Worm (Caenorhabditis elegans) whole organism, L4/young adult: ENCODE data around the gene C16A3.6.

Experiments
- W03F9.2 ChIP-seq: fragments of 150-350 bp; optimal IDR thresholded peaks from 2 replicates; lab custom pipeline; 2014; ENCODE audit warnings: missing biosample characterization, missing genetic modification characterization
- dao-5 ChIP-seq: sonication (generic microtip); optimal IDR thresholded peaks from 2 replicates; lab custom pipeline; 2016; ENCODE audit warnings: missing genotype, missing genetic modification characterization, moderate library complexity, missing compliant biosample characterization
- him-1 ChIP-seq: sonication (generic microtip); optimal IDR thresholded peaks from 2 replicates; lab custom pipeline; 2016; ENCODE audit warnings: missing genotype, missing genetic modification reagents, missing genetic modification characterization, missing compliant biosample characterization

C16A3.6 gene

DNA sequence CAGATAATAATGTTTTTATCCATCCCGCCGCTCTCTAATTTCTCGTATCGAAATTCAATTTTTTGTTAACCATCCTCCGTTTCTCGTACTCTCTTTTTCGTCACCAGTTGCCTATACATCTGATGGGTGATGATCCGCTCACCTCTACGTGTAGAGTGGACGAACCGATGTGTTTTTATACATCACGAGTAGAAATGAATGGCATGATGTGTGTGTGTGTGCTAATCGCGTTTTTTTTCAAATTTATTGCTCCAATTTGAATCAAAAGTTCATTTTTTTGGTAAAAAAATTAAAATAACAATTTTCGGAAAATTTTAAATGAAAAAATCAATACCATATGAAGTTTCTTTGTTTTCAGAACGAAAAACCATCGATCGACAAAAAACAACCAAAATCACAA, 23.0 kb upstream of the C16A3.6 start:
- TF ChIP-seq W03F9.2 (tag; lab: Kevin White, UChicago) = no peak
- no peak for TF ChIP-seq dao-5 (tag; lab: Kevin White, UChicago)
- TF ChIP-seq him-1 (tag; lab: Kevin White, UChicago) = no peak

DNA sequence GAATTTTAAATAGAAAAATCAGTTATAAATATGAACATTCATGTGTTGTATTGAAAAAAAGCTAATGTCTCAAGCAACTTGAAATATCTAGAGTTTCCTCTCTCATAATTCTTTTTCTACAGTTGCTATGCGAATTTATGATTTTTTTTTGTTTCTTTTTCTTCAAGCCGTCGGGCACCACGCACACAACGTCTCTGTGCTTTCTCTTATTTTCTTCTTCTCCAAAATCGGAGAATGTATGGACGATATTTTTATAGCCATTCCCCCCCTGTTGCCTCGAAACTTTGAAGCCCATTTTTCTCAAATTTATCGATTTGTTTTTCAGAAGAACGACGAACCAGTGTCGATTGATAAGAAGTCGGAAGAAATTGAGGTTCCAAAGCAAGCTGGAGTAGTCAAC, 22.2 kb upstream of the C16A3.6 start:
- no peak for TF ChIP-seq W03F9.2 (tag; lab: Kevin White, UChicago)
- no peak for TF ChIP-seq him-1 (tag; lab: Kevin White, UChicago)
- TF ChIP-seq dao-5 (tag; lab: Kevin White, UChicago) = no peak

DNA sequence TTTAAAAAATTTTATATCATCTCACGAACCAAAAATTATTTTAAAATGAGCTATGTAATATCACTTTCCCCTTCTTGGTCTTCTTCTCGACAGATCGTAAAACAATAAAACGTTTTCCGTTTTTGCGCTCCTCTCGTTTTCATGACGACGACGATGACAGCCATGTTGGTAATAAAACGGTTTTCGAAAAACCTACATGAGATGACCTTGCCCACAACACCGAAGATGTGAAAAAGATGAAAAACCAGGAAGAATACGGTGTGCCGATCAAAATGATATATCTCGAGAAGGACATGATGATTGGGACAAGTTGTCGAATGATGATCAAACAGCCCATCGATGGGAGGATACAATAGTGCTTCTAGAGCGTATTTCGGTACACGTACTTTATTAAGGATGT, 20.3 kb upstream of the C16A3.6 start:
- TF ChIP-seq W03F9.2 (tag; lab: Kevin White, UChicago) (no peak), dao-5 (tag; lab: Kevin White, UChicago) (no peak), him-1 (tag; lab: Kevin White, UChicago) (no peak)

DNA sequence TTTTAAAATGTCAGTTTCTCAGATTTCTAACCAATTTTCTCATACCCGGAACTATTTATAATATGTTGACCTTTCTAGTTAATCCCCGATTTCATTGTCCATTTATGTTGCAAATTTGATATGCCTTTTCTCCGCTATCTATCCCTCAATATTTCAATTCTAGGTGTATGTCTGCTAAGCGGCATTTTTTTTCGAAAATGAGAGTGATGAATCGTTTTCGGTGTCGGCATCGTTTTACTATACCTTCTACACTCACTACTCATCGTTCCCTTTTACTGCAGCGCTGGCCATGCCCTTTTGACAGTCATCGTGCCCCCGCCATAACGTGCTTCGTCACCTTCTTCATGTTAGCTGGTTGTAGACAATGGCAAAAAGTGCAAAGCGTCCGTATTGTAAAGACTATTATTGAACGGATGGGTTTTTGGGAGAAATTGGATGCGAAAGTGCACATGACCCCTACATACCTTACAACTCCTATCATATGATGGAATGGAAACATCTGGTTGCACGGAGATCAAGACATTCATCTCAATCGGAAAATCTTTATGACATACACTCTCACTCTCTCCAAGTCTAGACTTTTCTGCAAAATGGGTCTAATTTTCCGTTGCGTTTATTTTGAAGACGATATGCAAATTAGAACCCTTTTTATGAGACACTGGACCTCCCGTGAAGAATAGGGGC, 19.7 kb upstream of the C16A3.6 start:
- TF ChIP-seq dao-5 (tag; lab: Kevin White, UChicago) (no peak), W03F9.2 (tag; lab: Kevin White, UChicago) (no peak), him-1 (tag; lab: Kevin White, UChicago) (no peak)

DNA sequence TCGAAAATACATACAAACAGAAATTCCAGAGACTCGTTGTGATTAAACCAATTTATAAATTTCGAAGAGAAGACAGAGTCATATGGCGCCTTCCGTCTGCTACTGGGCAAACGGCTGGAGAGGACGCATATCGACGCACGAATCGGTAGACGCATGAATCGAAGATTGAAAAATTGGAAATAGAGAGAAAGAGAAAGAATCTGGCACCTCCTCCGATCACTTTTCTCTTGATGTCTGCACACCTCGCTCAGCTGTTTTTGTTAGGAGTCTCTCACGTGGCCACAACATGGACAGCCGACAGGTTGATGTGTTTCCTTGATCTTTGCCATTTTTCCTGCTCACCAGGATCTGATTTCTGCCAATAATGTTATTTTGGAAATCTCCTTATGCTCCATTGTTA, 18.9 kb upstream of the C16A3.6 start:
- TF ChIP-seq dao-5 (tag; lab: Kevin White, UChicago) (no peak), W03F9.2 (tag; lab: Kevin White, UChicago) (no peak), him-1 (tag; lab: Kevin White, UChicago) (no peak)

DNA sequence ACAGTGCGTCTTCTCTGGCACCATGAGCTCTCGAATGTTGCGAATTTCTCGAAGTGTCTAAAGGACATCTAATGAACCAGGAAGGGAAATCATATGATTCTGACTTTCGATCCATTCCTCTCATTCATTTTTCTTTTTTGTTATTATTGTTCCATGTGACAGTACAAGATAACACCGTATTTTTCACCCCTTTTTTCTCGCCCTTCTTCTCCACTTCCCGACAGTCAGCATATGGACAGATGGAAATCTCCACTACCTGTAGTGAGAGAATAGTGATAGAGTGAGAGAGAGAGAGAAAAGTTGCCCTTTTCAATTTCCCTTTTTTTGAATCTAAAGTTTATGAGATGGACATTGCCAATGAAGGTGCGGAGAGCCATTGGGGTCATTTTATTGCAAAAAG, 18.2 kb upstream of the C16A3.6 start:
- TF ChIP-seq W03F9.2 (tag; lab: Kevin White, UChicago) = no peak
- no peak for TF ChIP-seq him-1 (tag; lab: Kevin White, UChicago)
- TF ChIP-seq dao-5 (tag; lab: Kevin White, UChicago) = no peak

DNA sequence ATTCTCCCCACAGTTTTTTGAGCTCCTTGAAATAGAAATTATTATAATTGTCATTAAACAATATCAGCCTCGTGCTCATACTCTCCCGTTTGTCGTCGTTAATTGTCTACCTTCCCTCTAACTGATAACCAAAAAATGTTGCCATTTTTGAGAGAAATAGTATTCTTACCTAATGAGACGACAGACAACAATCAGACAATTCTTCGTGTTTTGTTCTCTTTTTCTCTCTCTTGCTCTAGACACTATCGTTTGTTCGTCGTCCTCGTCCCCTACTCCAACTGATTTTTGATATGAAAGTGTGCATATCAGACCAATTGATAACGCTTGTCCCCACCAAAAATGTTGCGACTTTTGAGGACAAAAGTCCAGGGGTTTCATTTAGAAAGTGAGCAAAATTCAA, 17.5 kb upstream of the C16A3.6 start:
- TF ChIP-seq W03F9.2 (tag; lab: Kevin White, UChicago) (no peak), him-1 (tag; lab: Kevin White, UChicago) (no peak), dao-5 (tag; lab: Kevin White, UChicago) (no peak)

DNA sequence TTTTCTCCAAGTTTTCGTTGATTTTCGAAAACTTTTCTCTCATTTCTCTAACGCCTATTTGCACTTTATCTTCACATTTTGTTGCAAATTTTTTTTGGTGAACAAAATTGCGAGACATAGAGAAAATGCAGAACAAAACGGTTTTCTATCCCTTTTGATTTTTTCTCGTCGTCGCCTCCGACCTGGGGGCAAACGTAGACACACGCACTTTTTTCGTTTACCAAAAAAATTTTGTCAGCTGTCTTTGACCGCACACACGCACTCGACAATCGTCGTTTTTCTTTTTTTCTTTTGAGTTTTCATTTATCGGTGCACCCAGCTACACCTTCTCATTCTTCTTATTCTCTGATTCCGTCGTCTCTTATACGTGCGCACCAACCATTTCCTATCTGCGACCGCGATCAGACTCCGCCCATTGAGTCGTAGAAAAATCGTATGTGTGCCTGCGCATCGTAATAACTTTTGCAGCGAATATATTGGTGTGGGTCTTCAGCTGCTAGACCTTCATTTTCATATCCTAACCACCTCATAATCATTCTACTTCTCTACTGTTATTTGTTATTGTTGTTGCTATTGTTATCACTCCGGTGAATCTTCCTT, 16.6 kb upstream of the C16A3.6 start:
- no peak for TF ChIP-seq W03F9.2 (tag; lab: Kevin White, UChicago)
- no peak for TF ChIP-seq dao-5 (tag; lab: Kevin White, UChicago)
- no peak for TF ChIP-seq him-1 (tag; lab: Kevin White, UChicago)

DNA sequence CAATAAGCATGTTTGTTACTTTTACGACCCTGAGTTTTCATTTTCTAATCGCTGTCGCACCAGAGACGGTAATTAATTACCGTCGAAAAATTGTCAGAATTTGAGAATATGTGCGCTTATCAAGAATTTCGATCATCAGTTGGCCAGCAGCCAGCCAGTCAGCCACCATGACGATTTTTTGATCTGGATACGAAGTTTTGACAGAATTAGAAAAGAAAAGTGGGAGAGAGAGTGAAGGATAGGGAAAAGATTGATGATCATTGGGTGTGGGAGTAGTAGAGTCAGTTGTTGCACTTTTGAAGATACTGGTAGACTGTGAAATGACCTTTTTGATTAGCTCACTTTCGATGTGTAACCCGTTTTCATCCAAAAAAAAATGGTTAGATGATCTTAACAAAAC, 14.6 kb upstream of the C16A3.6 start:
- TF ChIP-seq him-1 (tag; lab: Kevin White, UChicago) = no peak
- TF ChIP-seq dao-5 (tag; lab: Kevin White, UChicago) = no peak
- no peak for TF ChIP-seq W03F9.2 (tag; lab: Kevin White, UChicago)

DNA sequence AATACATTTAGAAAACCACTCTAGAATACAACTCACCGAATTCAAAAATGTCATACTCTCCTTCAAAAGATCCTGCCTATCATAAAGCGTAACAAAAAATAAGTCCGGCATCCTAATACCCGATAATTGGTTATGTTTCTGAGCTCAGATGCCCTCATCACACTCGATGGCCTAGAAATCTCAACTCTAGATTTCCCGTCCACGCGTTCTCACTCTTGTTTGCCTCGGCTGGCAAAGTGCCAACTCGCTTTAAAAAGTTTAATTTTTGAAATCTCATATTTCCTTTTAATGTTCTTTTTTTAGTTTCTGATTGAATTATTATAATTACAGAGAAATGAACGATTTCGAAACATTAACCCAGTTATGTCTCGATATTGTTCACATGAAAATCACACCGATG, 11.3 kb upstream of the C16A3.6 start, which contains the start of the genes C56G2.15 and thoc-2:
Gene C56G2.15, minus strand, starts transcription at position 188 of the 400 bp plus-strand sequence.
Gene thoc-2, plus strand, starts transcription at position 331 of the 400 bp plus-strand sequence.
- no peak for TF ChIP-seq him-1 (tag; lab: Kevin White, UChicago)
- TF ChIP-seq dao-5 (tag; lab: Kevin White, UChicago) = no peak
- TF ChIP-seq W03F9.2 (tag; lab: Kevin White, UChicago) = no peak

DNA sequence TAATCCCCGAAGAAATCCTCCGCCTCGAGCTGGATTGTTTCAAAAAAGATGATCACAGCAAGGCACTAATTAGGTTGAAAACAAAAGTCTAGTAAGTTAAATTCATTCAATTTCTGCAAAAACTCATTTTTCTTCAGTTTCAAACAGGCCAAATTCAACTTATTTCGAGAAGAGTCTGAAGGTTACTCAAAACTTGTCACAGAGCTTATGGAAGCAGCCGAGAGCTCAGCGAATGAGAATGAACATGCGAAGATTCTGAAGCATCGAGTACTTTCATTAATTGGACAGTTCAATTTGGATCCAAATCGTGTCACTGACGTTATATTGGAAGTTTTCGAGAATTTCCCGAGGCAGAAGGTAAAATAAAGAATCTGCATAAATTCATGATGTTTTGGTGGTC, 10.5 kb upstream of the C16A3.6 start:
- TF ChIP-seq him-1 (tag; lab: Kevin White, UChicago) (no peak), W03F9.2 (tag; lab: Kevin White, UChicago) (no peak), dao-5 (tag; lab: Kevin White, UChicago) (no peak)

DNA sequence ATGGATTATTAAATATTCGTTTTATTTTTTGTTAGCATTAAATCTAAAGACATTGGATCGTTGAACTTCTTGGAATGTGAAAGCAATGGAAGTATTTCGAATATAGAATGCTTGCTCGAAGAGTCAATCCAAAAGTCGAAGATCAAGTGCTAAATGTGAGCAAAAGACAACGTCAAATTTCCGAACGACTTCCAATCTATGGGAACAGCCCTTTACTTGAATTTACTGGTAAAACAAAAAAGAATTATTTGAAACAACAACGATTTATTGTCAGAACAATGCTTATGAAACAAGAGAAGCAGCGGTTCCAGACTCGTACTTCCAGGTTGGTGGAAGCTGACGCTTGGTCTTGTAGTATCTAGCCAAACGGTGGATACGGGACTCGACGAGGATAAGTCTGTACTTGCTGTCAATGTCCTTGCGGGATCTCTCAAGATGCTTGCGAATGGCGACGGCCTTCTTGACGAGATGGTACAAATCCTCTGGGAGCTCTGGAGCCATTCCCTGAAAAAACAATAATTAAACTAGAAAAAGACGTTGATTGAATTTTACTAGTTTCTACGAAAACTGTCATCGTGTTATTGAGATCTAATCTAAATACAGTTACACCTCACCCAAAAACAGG, 5.0 kb upstream of the C16A3.6 start:
- no peak for TF ChIP-seq him-1 (tag; lab: Kevin White, UChicago)
- TF ChIP-seq W03F9.2 (tag; lab: Kevin White, UChicago) = no peak
- TF ChIP-seq dao-5 (tag; lab: Kevin White, UChicago) = no peak

DNA sequence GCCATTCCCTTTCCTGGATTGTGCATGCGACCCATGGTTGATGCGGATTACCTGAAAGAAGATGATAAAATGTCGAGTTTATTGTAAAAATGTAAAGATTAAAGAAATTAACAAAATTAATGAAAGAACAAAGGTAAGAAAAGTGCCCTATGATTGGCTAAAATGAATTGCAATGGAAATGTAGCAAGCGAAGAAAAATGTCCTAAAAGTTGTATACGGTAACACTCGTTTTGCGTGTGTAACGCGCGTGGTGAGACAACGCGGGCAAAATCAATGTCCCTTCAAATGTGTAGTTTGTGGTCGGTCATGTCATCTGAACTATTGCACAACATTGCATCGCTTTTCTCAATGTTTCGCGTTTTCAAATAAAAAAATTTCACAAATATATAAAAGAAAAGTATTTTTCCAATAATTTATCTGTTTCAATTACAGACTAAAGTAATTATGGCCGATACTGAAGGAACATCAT, 4.0 kb upstream of the C16A3.6 start, which contains the start of the genes rps-13 and nfx-1:
Gene rps-13, minus strand, starts transcription at position 51 of the 469 bp plus-strand sequence.
Gene nfx-1, plus strand, starts transcription at position 433 of the 469 bp plus-strand sequence.
- peak; percentile 69 for TF ChIP-seq W03F9.2 (tag; lab: Kevin White, UChicago)
- no peak for TF ChIP-seq dao-5 (tag; lab: Kevin White, UChicago)
